Worm (Caenorhabditis elegans) whole organism, L2 larva: ENCODE measurements around the gene arle-14.

Experiments
- R02D3.7 ChIP-seq: fragments of 150-350 bp; optimal IDR thresholded peaks from 2 replicates; lab custom pipeline; 2014; ENCODE audit warnings: missing biosample characterization, missing genetic modification characterization
- alr-1 ChIP-seq: fragments of 150-350 bp; optimal IDR thresholded peaks from 2 replicates; lab custom pipeline; 2014; ENCODE audit warnings: missing biosample characterization, missing genetic modification characterization
- aly-2 ChIP-seq: fragments of 150-350 bp; optimal IDR thresholded peaks from 2 replicates; lab custom pipeline; 2014; ENCODE audit warnings: missing biosample characterization, missing genetic modification characterization
- elt-1 ChIP-seq: fragments of 150-350 bp; optimal IDR thresholded peaks from 2 replicates; lab custom pipeline; 2014; ENCODE audit warnings: missing biosample characterization, missing genetic modification characterization
- elt-3 ChIP-seq: sonication (generic microtip); optimal IDR thresholded peaks from 2 replicates; lab custom pipeline; 2017; ENCODE audit warnings: missing biosample characterization, missing genetic modification characterization
- nhr-12 ChIP-seq: fragments of 150-350 bp; optimal IDR thresholded peaks from 2 replicates; lab custom pipeline; 2014; ENCODE audit warnings: missing biosample characterization, missing genetic modification characterization
- nhr-77 ChIP-seq: fragments of 150-350 bp; optimal IDR thresholded peaks from 2 replicates; lab custom pipeline; 2014; ENCODE audit warnings: missing biosample characterization, missing genetic modification characterization
- skn-1 ChIP-seq: sonication (generic microtip); optimal IDR thresholded peaks from 2 replicates; lab custom pipeline; 2017; ENCODE audit warnings: missing biosample characterization, missing genetic modification characterization
- sma-3 ChIP-seq: sonication (generic microtip); optimal IDR thresholded peaks from 2 replicates; lab custom pipeline; 2016; ENCODE audit warnings: missing genetic modification reagents, missing genetic modification characterization, missing compliant biosample characterization
- unc-62 ChIP-seq: fragments of 150-350 bp; optimal IDR thresholded peaks from 2 replicates; lab custom pipeline; 2014; ENCODE audit warnings: missing biosample characterization, missing genetic modification reagents, missing genetic modification characterization
- zag-1 ChIP-seq: fragments of 150-350 bp; optimal IDR thresholded peaks from 2 replicates; lab custom pipeline; 2014; ENCODE audit warnings: missing biosample characterization, missing genetic modification characterization

DNA sequence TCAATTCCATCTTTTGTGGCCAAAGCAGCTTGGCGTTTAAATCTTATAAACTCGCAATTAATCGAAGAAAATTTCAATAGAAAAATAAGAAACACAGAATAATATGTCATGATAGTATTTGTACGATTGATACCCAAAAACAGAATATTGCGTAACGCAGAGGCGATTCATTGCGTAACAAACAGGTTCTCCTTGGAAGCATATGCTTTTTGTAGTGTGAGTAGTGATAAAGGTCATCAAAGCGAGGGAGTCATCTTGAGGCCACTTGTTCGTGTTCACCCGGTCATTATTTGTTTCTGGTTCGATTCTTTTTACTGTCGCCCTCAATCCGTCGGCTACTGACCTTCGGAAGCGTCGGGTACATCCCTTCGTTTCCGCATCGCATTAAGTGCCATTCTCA, 31.7 kb upstream of the arle-14 start, which contains the start of gene F54E7.6:
- TF ChIP-seq zag-1 (tag; lab: Kevin White, UChicago), result no peak
- TF ChIP-seq aly-2 (tag; lab: Kevin White, UChicago), result no peak
- TF ChIP-seq alr-1 (tag; lab: Kevin White, UChicago), result no peak
- TF ChIP-seq unc-62 (GFP tag; lab: Kevin White, UChicago), result no peak
- TF ChIP-seq nhr-12 (tag; lab: Kevin White, UChicago), result no peak
- no peak for TF ChIP-seq R02D3.7
- no peak for TF ChIP-seq sma-3 (GFP tag; lab: Kevin White, UChicago)
- no peak for TF ChIP-seq elt-3
- TF ChIP-seq nhr-77 (tag; lab: Kevin White, UChicago), result no peak
- TF ChIP-seq skn-1 (tag; lab: Kevin White, UChicago), result no peak
- no peak for TF ChIP-seq elt-1 (tag; lab: Kevin White, UChicago)
